Worm (Caenorhabditis elegans) whole organism, L4 larva: ENCODE data around the gene C08F11.1.
"Not testable (repeated sequence)": the region's sequence is repeated elsewhere in the genome, so short reads cannot be mapped to it uniquely, and the experiment has no call there.

Experiments used
- ZK546.5 ChIP-seq, 2 experiments: sonication (generic microtip); optimal IDR thresholded peaks; 2 replicates each; lab custom pipeline; 2017; ENCODE audit warnings: missing biosample characterization in 2 of 2, missing genetic modification characterization in 2 of 2
- aly-2 ChIP-seq: sonication (generic microtip); optimal IDR thresholded peaks from 2 replicates; lab custom pipeline; 2018; ENCODE audit warnings: missing biosample characterization, missing genetic modification characterization
- ama-1 ChIP-seq: fragments of 150-350 bp; optimal IDR thresholded peaks from 2 replicates; lab custom pipeline; 2014; ENCODE audit warnings: inconsistent platforms, mixed read lengths
- ceh-82 ChIP-seq: sonication (generic microtip); optimal IDR thresholded peaks from 2 replicates; lab custom pipeline; 2017; ENCODE audit warnings: missing biosample characterization, missing genetic modification characterization
- fkh-10 ChIP-seq: fragments of 150-350 bp; optimal IDR thresholded peaks from 2 replicates; lab custom pipeline; 2014; ENCODE audit warnings: missing biosample characterization, missing genetic modification reagents, missing genetic modification characterization
- hif-1 ChIP-seq, 2 experiments: sonication (generic microtip); optimal IDR thresholded peaks; 2 replicates each; lab custom pipeline; 2016 to 2017; ENCODE audit warnings: missing compliant biosample characterization in 2 of 2, missing genetic modification characterization in 2 of 2, missing genetic modification reagents in 2 of 2, missing genotype in 2 of 2, mild to moderate bottlenecking in 1 of 2
- hlh-11 ChIP-seq: fragments of 200-800 bp; sonication (Bioruptor generic); optimal IDR thresholded peaks from 2 replicates; lab custom pipeline; 2018; ENCODE audit warnings: mild to moderate bottlenecking, missing genetic modification characterization, missing compliant biosample characterization
- mep-1 ChIP-seq: fragments of 150-350 bp; sonication (generic microtip); optimal IDR thresholded peaks from 3 replicates; lab custom pipeline; 2014; ENCODE audit warnings: missing biosample characterization, missing genetic modification characterization
- nhr-76 ChIP-seq: fragments of 150-350 bp; optimal IDR thresholded peaks from 2 replicates; lab custom pipeline; 2014; ENCODE audit warnings: missing biosample characterization, missing genetic modification characterization
- unc-39 ChIP-seq: sonication (generic microtip); optimal IDR thresholded peaks from 2 replicates; lab custom pipeline; 2017; ENCODE audit warnings: missing biosample characterization, missing genetic modification characterization
- unc-62 ChIP-seq, 3 experiments: fragments of 150-350 bp in 1 of 3; sonication (generic microtip); optimal IDR thresholded peaks in 2 of 3; peaks in 1 of 3; 1 replicate in 1 of 3; 2 replicates in 2 of 3; lab custom pipeline; 2014 to 2017; ENCODE audit warnings: missing biosample characterization in 3 of 3, missing genetic modification characterization in 3 of 3, missing genetic modification reagents in 3 of 3, missing genotype in 1 of 3
- zfp-2 ChIP-seq: sonication (generic microtip); optimal IDR thresholded peaks from 2 replicates; lab custom pipeline; 2016; ENCODE audit warnings: mild to moderate bottlenecking, missing genetic modification characterization, missing compliant biosample characterization

- TF ChIP-seq unc-39 (tag; lab: Kevin White, UChicago); aly-2 (tag; lab: Kevin White, UChicago); fkh-10 (GFP tag; lab: Kevin White, UChicago); nhr-76 (tag; lab: Kevin White, UChicago); mep-1; hif-1 (tag; optimal IDR thresholded peaks at IDR 0.05; lab: Kevin White, UChicago); ceh-82 (tag; lab: Kevin White, UChicago); unc-62 (GFP tag; optimal IDR thresholded peaks at IDR 0.05 in 1 of 2; lab: Kevin White, UChicago); unc-62 (tag; optimal IDR thresholded peaks at IDR 0.05; lab: Kevin White, UChicago); hlh-11 (tag; lab: Kevin White, UChicago); ama-1 (lab: Kevin White, UChicago); ZK546.5 (tag; optimal IDR thresholded peaks at IDR 0.05; lab: Kevin White, UChicago); zfp-2 (tag; lab: Kevin White, UChicago): not testable (repeated sequence)
These were observed 25.8 kb upstream of the C08F11.1 start, which contains the start of gene Y45F10B.9 for ce11 chrIV:13597813-13598212.
